Worm (Caenorhabditis elegans): ENCODE data around the gene Y54G2A.40.

Gene Y54G2A.40

ce11 chrIV:2841260-2841659 lies 5.0 kb upstream of the Y54G2A.40 start, which contains the start of gene clec-83:
Gene clec-83, minus strand, starts transcription at chrIV:2841472.
- no peak for TF ChIP-seq efl-1 (optimal IDR thresholded peaks at IDR 0.05)
- peak in 1 of 2 experiments; percentile 8 for TF ChIP-seq efl-1 (GFP tag; optimal IDR thresholded peaks at IDR 0.05 in 1 of 2)
- no peak for TF ChIP-seq snu-23 (GFP tag; optimal IDR thresholded peaks at IDR 0.05)

- no peak for TF ChIP-seq pax-3 (tag; optimal IDR thresholded peaks at IDR 0.05)
- no peak for TF ChIP-seq efl-3 (GFP tag; optimal IDR thresholded peaks at IDR 0.05)
- no peak for TF ChIP-seq C34B4.2 (tag; optimal IDR thresholded peaks at IDR 0.05)
- no peak for TF ChIP-seq ets-5 (GFP tag; IDR thresholded peaks at IDR 0.05)
- TF ChIP-seq nhr-12 (tag; optimal IDR thresholded peaks at IDR 0.05): no peak
- no peak for TF ChIP-seq unc-62 (GFP tag; optimal IDR thresholded peaks at IDR 0.05)
- no peak for TF ChIP-seq alr-1 (tag; optimal IDR thresholded peaks at IDR 0.05; ENCODE audit: borderline replicate concordance)
- no peak for TF ChIP-seq egl-13 (tag; optimal IDR thresholded peaks at IDR 0.05)
- TF ChIP-seq grh-1 (GFP tag; IDR thresholded peaks at IDR 0.05): no peak
- no peak for TF ChIP-seq tlp-1 (tag; optimal IDR thresholded peaks at IDR 0.05)
- TF ChIP-seq nhr-237 (tag; optimal IDR thresholded peaks at IDR 0.05): no peak
- TF ChIP-seq ztf-4 (tag; optimal IDR thresholded peaks at IDR 0.05): no peak
- TF ChIP-seq nhr-28 (tag; optimal IDR thresholded peaks at IDR 0.05): no peak
- TF ChIP-seq vab-15 (tag; optimal IDR thresholded peaks at IDR 0.05): no peak
- no peak for TF ChIP-seq fkh-4 (tag; optimal IDR thresholded peaks at IDR 0.05; ENCODE audit: borderline replicate concordance)
- TF ChIP-seq xbp-1 (tag; optimal IDR thresholded peaks at IDR 0.05): no peak
- TF ChIP-seq lin-13 (GFP tag; optimal IDR thresholded peaks at IDR 0.05): no peak
Measured at ce11 chrIV:2842162-2842561, 4.1 kb upstream of the Y54G2A.40 start, which contains the start of gene clec-84. Gene clec-84, plus strand, starts transcription at chrIV:2842462.

ce11 chrIV:2843882-2844281 lies 2.4 kb upstream of the Y54G2A.40 start, which contains the start of gene Y54G2A.15:
Gene Y54G2A.15, minus strand, starts transcription at chrIV:2843982.
- no peak for TF ChIP-seq pax-3 (tag; optimal IDR thresholded peaks at IDR 0.05)
- no peak for TF ChIP-seq ets-5 (GFP tag; IDR thresholded peaks at IDR 0.05)
- TF ChIP-seq C16A3.4 (tag; optimal IDR thresholded peaks at IDR 0.05): no peak
- no peak for TF ChIP-seq irx-1 (tag; optimal IDR thresholded peaks at IDR 0.05)
- no peak for TF ChIP-seq mep-1 (tag; optimal IDR thresholded peaks at IDR 0.05)
- no peak for TF ChIP-seq unc-98 (GFP tag; IDR thresholded peaks at IDR 0.05)
- no peak for TF ChIP-seq swsn-7 (tag; optimal IDR thresholded peaks at IDR 0.05)
- TF ChIP-seq C04F5.9 (tag; optimal IDR thresholded peaks at IDR 0.05): no peak
- no peak for TF ChIP-seq nhr-20 (tag; optimal IDR thresholded peaks at IDR 0.05)
- no peak for TF ChIP-seq fkh-10 (GFP tag; optimal IDR thresholded peaks at IDR 0.05)
- no peak for TF ChIP-seq aly-2 (tag; optimal IDR thresholded peaks at IDR 0.05)
- no peak for TF ChIP-seq unc-30 (tag; optimal IDR thresholded peaks at IDR 0.05)
- no peak for TF ChIP-seq egl-27 (tag; optimal IDR thresholded peaks at IDR 0.05)
- TF ChIP-seq alr-1 (tag; optimal IDR thresholded peaks at IDR 0.05; ENCODE audit: borderline replicate concordance): no peak
- no peak for TF ChIP-seq nhr-12 (tag; optimal IDR thresholded peaks at IDR 0.05)
- TF ChIP-seq skn-1 (tag; optimal IDR thresholded peaks at IDR 0.05): no peak
- TF ChIP-seq nhr-71 (tag; optimal IDR thresholded peaks at IDR 0.05): no peak
- no peak for TF ChIP-seq aha-1 (tag; optimal IDR thresholded peaks at IDR 0.05)

DNA sequence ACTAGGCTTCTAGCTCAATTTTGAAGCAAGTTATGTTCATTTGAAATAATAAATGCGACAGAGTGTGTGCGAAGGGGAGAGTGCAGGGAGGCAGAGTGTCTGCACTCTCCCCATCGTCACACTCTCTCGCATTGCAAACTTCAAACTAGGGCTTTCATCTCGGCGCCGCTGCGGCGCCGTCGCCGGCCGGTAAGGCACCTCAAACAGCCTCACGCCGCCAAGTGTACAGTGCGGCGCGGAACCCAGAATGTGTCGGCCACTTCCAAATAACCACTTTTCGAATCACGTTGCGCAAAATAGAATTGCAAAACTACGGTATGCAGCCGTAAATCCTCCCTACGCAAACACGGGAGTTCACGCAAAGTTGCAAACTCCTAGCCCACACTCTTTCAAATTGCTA lies 3.0 kb downstream of the Y54G2A.40 start:
- TF ChIP-seq tlp-1 (tag; optimal IDR thresholded peaks at IDR 0.05) (no peak), lin-15B (tag; optimal IDR thresholded peaks at IDR 0.05) (no peak), mdl-1 (tag; optimal IDR thresholded peaks at IDR 0.05) (no peak), nhr-71 (tag; optimal IDR thresholded peaks at IDR 0.05) (no peak), mef-2 (tag; optimal IDR thresholded peaks at IDR 0.05) (no peak), nhr-77 (tag; optimal IDR thresholded peaks at IDR 0.05) (no peak), hlh-4 (tag; optimal IDR thresholded peaks at IDR 0.05) (no peak), zag-1 (tag; optimal IDR thresholded peaks at IDR 0.05) (no peak)
